Worm (Caenorhabditis elegans): ENCODE data around the gene C08H9.18.

Gene C08H9.18

ce11 chrII:9859575-9859974 lies 2.5 kb downstream of the C08H9.18 start, which contains the start of gene chil-5:
TSS of gene chil-5 (minus strand) at chrII:9859675.
- TF ChIP-seq sem-2 (GFP tag; optimal IDR thresholded peaks at IDR 0.05): no peak
- no peak for TF ChIP-seq unc-62 (GFP tag; optimal IDR thresholded peaks at IDR 0.05)
- no peak for TF ChIP-seq cnd-1 (tag; optimal IDR thresholded peaks at IDR 0.05)
- no peak for TF ChIP-seq nhr-12 (tag; optimal IDR thresholded peaks at IDR 0.05)
- no peak for TF ChIP-seq pha-4 (tag; optimal IDR thresholded peaks at IDR 0.05)
- TF ChIP-seq elt-3 (tag; optimal IDR thresholded peaks at IDR 0.05): no peak
- TF ChIP-seq sptf-1 (tag; optimal IDR thresholded peaks at IDR 0.05): no peak
- no peak for TF ChIP-seq bed-3 (GFP tag; optimal IDR thresholded peaks at IDR 0.05)
- no peak for TF ChIP-seq nhr-76 (tag; optimal IDR thresholded peaks at IDR 0.05)
- no peak for TF ChIP-seq nhr-2 (tag; optimal IDR thresholded peaks at IDR 0.05)
- TF ChIP-seq drap-1 (GFP tag; optimal IDR thresholded peaks at IDR 0.05): no peak
- no peak for TF ChIP-seq unc-39 (tag; optimal IDR thresholded peaks at IDR 0.05)
- no peak for TF ChIP-seq mab-5 (tag; optimal IDR thresholded peaks at IDR 0.05)

ce11 chrII:9857791-9858190 lies 4.3 kb downstream of the C08H9.18 start, which contains the start of gene chil-6:
TSS of gene chil-6 (minus strand) at chrII:9857891.
- TF ChIP-seq mls-2 (tag; optimal IDR thresholded peaks at IDR 0.05) (no peak), unc-39 (tag; optimal IDR thresholded peaks at IDR 0.05) (no peak), ham-2 (GFP tag; optimal IDR thresholded peaks at IDR 0.05) (no peak), elt-3 (tag; optimal IDR thresholded peaks at IDR 0.05) (no peak), ces-1 (GFP tag; optimal IDR thresholded peaks at IDR 0.05) (no peak), nhr-237 (tag; optimal IDR thresholded peaks at IDR 0.05) (no peak), lsy-2 (tag; optimal IDR thresholded peaks at IDR 0.05) (no peak), nhr-76 (tag; optimal IDR thresholded peaks at IDR 0.05) (no peak), sptf-1 (tag; optimal IDR thresholded peaks at IDR 0.05) (no peak), ztf-11 (tag; optimal IDR thresholded peaks at IDR 0.05) (no peak), pha-4 (tag; optimal IDR thresholded peaks at IDR 0.05) (no peak), unc-120 (tag; optimal IDR thresholded peaks at IDR 0.05; ENCODE audit: poor library complexity, severe bottlenecking) (no peak), elt-1 (tag; optimal IDR thresholded peaks at IDR 0.05; ENCODE audit: borderline replicate concordance, insufficient read depth) (no peak), ceh-43 (GFP tag; optimal IDR thresholded peaks at IDR 0.05) (no peak), snpc-4 (tag; optimal IDR thresholded peaks at IDR 0.05) (no peak)

ce11 chrII:9855620-9856019 lies 6.4 kb downstream of the C08H9.18 start, which contains the start of gene chil-4:
TSS of gene chil-4 (minus strand) at chrII:9855720.
- TF ChIP-seq ztf-11 (tag; optimal IDR thresholded peaks at IDR 0.05) (no peak), mab-5 (tag; optimal IDR thresholded peaks at IDR 0.05) (no peak), snpc-4 (tag; optimal IDR thresholded peaks at IDR 0.05) (no peak), nhr-28 (tag; optimal IDR thresholded peaks at IDR 0.05) (no peak), ceh-43 (GFP tag; optimal IDR thresholded peaks at IDR 0.05) (no peak), sptf-1 (tag; optimal IDR thresholded peaks at IDR 0.05) (no peak), ces-1 (GFP tag; optimal IDR thresholded peaks at IDR 0.05) (no peak), drap-1 (GFP tag; optimal IDR thresholded peaks at IDR 0.05) (no peak), ham-2 (GFP tag; optimal IDR thresholded peaks at IDR 0.05) (no peak), elt-3 (tag; optimal IDR thresholded peaks at IDR 0.05) (no peak), unc-62 (GFP tag; optimal IDR thresholded peaks at IDR 0.05) (no peak), pha-4 (tag; optimal IDR thresholded peaks at IDR 0.05) (no peak), ceh-83 (GFP tag; optimal IDR thresholded peaks at IDR 0.05) (no peak), unc-39 (tag; optimal IDR thresholded peaks at IDR 0.05) (no peak), tbx-8 (GFP tag; optimal IDR thresholded peaks at IDR 0.05) (no peak), hlh-1 (tag; optimal IDR thresholded peaks at IDR 0.05) (no peak)

DNA sequence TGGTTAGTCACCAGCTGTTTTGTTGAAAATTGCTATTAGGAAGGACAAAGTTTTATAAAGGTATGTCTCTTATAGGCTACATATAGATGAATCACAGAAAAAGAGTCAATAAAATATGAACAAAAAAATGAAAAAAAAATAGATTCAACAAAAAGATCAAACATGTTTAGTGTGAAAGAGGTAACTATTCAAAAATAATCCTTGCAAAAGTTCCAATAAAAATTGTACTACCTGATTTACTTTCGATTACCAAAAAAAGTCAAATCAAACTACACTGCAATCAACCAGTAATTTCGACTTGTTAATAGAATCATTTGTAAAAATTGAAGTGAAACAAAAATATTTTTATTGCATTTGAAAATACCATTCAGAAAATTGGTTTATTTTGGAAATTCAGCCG lies 11.1 kb downstream of the C08H9.18 start, which contains the start of gene ZK938.10:
ZK938.10 (minus strand) TSS at position 101 of the 400 bp plus-strand sequence.
- TF ChIP-seq tbx-8 (GFP tag; optimal IDR thresholded peaks at IDR 0.05) (no peak), mls-2 (tag; optimal IDR thresholded peaks at IDR 0.05) (no peak), unc-120 (tag; optimal IDR thresholded peaks at IDR 0.05; ENCODE audit: poor library complexity, severe bottlenecking) (no peak), nhr-76 (tag; optimal IDR thresholded peaks at IDR 0.05) (no peak), unc-39 (tag; optimal IDR thresholded peaks at IDR 0.05) (no peak), bed-3 (GFP tag; optimal IDR thresholded peaks at IDR 0.05) (no peak), unc-62 (GFP tag; optimal IDR thresholded peaks at IDR 0.05) (no peak), ham-2 (GFP tag; optimal IDR thresholded peaks at IDR 0.05) (no peak), ceh-83 (GFP tag; optimal IDR thresholded peaks at IDR 0.05) (no peak), ceh-43 (GFP tag; optimal IDR thresholded peaks at IDR 0.05) (no peak), sem-2 (GFP tag; optimal IDR thresholded peaks at IDR 0.05) (no peak)

ce11 chrII:9849497-9849896 lies 12.6 kb downstream of the C08H9.18 start, which contains the start of gene old-2:
TSS of gene old-2 (minus strand) at chrII:9849597.
- TF ChIP-seq ztf-11 (tag; optimal IDR thresholded peaks at IDR 0.05) (no peak), unc-120 (tag; optimal IDR thresholded peaks at IDR 0.05; ENCODE audit: poor library complexity, severe bottlenecking) (no peak), ces-1 (GFP tag; optimal IDR thresholded peaks at IDR 0.05) (no peak), mls-2 (tag; optimal IDR thresholded peaks at IDR 0.05) (no peak), unc-39 (tag; optimal IDR thresholded peaks at IDR 0.05) (no peak), ceh-83 (GFP tag; optimal IDR thresholded peaks at IDR 0.05) (no peak), nhr-12 (tag; optimal IDR thresholded peaks at IDR 0.05) (no peak), elt-3 (tag; optimal IDR thresholded peaks at IDR 0.05) (no peak), bed-3 (GFP tag; optimal IDR thresholded peaks at IDR 0.05) (no peak), sptf-1 (tag; optimal IDR thresholded peaks at IDR 0.05) (no peak), blmp-1 (tag; optimal IDR thresholded peaks at IDR 0.05) (no peak), lsy-2 (tag; optimal IDR thresholded peaks at IDR 0.05) (no peak), zip-8 (tag; optimal IDR thresholded peaks at IDR 0.05) (no peak), lin-13 (tag; optimal IDR thresholded peaks at IDR 0.05) (no peak), nhr-28 (tag; optimal IDR thresholded peaks at IDR 0.05) (no peak), mab-5 (tag; optimal IDR thresholded peaks at IDR 0.05) (no peak)
